Fruit fly (Drosophila melanogaster): ENCODE measurements around the gene CG8043.

CG8043 gene

DNA sequence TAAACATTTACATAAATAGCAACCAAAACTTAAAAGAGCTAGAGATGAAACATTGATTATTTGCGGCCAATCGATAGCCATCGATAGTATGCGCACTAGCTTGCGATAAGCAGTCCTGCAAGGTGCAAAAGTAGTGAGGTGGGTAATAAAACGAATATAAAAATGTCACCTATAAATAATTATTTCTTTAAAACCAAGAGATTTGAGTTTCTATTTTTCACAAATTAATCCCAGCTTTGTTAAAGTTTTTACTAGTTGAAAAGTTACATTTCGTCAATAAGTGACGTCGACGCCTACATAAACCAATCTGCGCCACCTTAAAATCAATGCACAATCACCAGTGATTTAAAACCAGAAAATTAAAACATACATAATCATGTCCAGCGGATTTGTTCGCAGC is 26.0 kb upstream of the CG8043 start, which contains the start of the genes Mkk4 and SLIRP2 (continued):
- peak; percentile 98 for TF ChIP-seq CG2889 (GFP tag; IDR thresholded peaks at IDR 0.05)
- TF ChIP-seq slou (GFP tag; optimal IDR thresholded peaks at IDR 0.05), result peak; percentile 98
- TF ChIP-seq zfh2 (GFP tag; optimal IDR thresholded peaks at IDR 0.05), result peak; percentile 99
- TF ChIP-seq br (optimal IDR thresholded peaks at IDR 0.05), result no peak
- peak; percentile 98 for TF ChIP-seq pb (GFP tag; optimal IDR thresholded peaks at IDR 0.05)
- TF ChIP-seq Oli (tag; optimal IDR thresholded peaks at IDR 0.05), result peak; percentile 99
- TF ChIP-seq CG8924 (tag; optimal IDR thresholded peaks at IDR 0.05), result peak; percentile 99
- TF ChIP-seq ttk (GFP tag; IDR thresholded peaks at IDR 0.05), result peak; percentile 99
- TF ChIP-seq Dek (tag; optimal IDR thresholded peaks at IDR 0.05), result peak; percentile 99
- TF ChIP-seq Ets97D (GFP tag; optimal IDR thresholded peaks at IDR 0.05), result peak; percentile 95
- TF ChIP-seq Vsx1 (GFP tag; optimal IDR thresholded peaks at IDR 0.05), result peak; percentile 95
- peak; percentile 89 for TF ChIP-seq CG3995 (GFP tag; optimal IDR thresholded peaks at IDR 0.05)
- TF ChIP-seq luna (GFP tag; optimal IDR thresholded peaks at IDR 0.05), result peak; percentile 92
- peak; percentile 98 for TF ChIP-seq sug (tag; optimal IDR thresholded peaks at IDR 0.05)
- peak; percentile 99 for TF ChIP-seq E2f1 (GFP tag; IDR thresholded peaks at IDR 0.05)
- peak; percentile 78 for TF ChIP-seq Dip2 (GFP tag; IDR thresholded peaks at IDR 0.05)
- TF ChIP-seq CG1832 (GFP tag; optimal IDR thresholded peaks at IDR 0.05), result no peak
- peak; percentile 99 for TF ChIP-seq Hr51 (GFP tag; optimal IDR thresholded peaks at IDR 0.05)
- TF ChIP-seq CG9215 (GFP tag; IDR thresholded peaks at IDR 0.05), result peak; percentile 98
- no peak for TF ChIP-seq lov (optimal IDR thresholded peaks at IDR 0.05)
- peak; percentile 99 for TF ChIP-seq lov (GFP tag; IDR thresholded peaks at IDR 0.05)
- TF ChIP-seq BtbVII (GFP tag; optimal IDR thresholded peaks at IDR 0.05), result peak; percentile 98
- peak; percentile 99 for TF ChIP-seq CG14050 (GFP tag; IDR thresholded peaks at IDR 0.05)
- TF ChIP-seq lilli (GFP tag; optimal IDR thresholded peaks at IDR 0.05), result peak; percentile 100
- peak; percentile 97 for TF ChIP-seq Lhr (GFP tag; optimal IDR thresholded peaks at IDR 0.05)
- TF ChIP-seq kah (GFP tag; optimal IDR thresholded peaks at IDR 0.05), result peak; percentile 94
- TF ChIP-seq bbx (GFP tag; IDR thresholded peaks at IDR 0.05; ENCODE audit: partially characterized antibody), result peak; percentile 87
- peak; percentile 98 for TF ChIP-seq twi (tag; optimal IDR thresholded peaks at IDR 0.05)
- TF ChIP-seq CG11093 (GFP tag; IDR thresholded peaks at IDR 0.05), result peak; percentile 98
- peak; percentile 97 for TF ChIP-seq CG8290 (GFP tag; optimal IDR thresholded peaks at IDR 0.05)
- TF ChIP-seq CG8290 (tag; optimal IDR thresholded peaks at IDR 0.05), result peak; percentile 91 to 96
- TF ChIP-seq Gsc (GFP tag; IDR thresholded peaks at IDR 0.05), result peak; percentile 98
- peak; percentile 99 for TF ChIP-seq CG4404 (GFP tag; IDR thresholded peaks at IDR 0.05)
- peak; percentile 99 for TF ChIP-seq C15 (GFP tag; IDR thresholded peaks at IDR 0.05)
- peak; percentile 99 for TF ChIP-seq CG7786 (GFP tag; optimal IDR thresholded peaks at IDR 0.05)
- peak; percentile 93 for TF ChIP-seq CG8281 (tag; optimal IDR thresholded peaks at IDR 0.05)
- peak; percentile 98 for TF ChIP-seq CG12236 (GFP tag; optimal IDR thresholded peaks at IDR 0.05)
- TF ChIP-seq tio (GFP tag; optimal IDR thresholded peaks at IDR 0.05), result peak; percentile 99
- peak; percentile 99 for TF ChIP-seq ranshi (GFP tag; IDR thresholded peaks at IDR 0.05)
- peak; percentile 99 for TF ChIP-seq Rfx (GFP tag; IDR thresholded peaks at IDR 0.05)
- peak; percentile 98 for TF ChIP-seq CG6175 (GFP tag; IDR thresholded peaks at IDR 0.05)
- TF ChIP-seq CG4617 (GFP tag; optimal IDR thresholded peaks at IDR 0.05; ENCODE audit: borderline replicate concordance), result peak; percentile 99
- TF ChIP-seq tgo (GFP tag; IDR thresholded peaks at IDR 0.05), result peak; percentile 99
- peak; percentile 99 for TF ChIP-seq CG12659 (GFP tag; optimal IDR thresholded peaks at IDR 0.05)
- peak; percentile 99 for TF ChIP-seq sens-2 (GFP tag; IDR thresholded peaks at IDR 0.05)
- TF ChIP-seq seq (GFP tag; IDR thresholded peaks at IDR 0.05), result peak; percentile 99
- TF ChIP-seq Hey (tag; optimal IDR thresholded peaks at IDR 0.05), result peak; percentile 92
- TF ChIP-seq sisA (GFP tag; IDR thresholded peaks at IDR 0.05), result peak; percentile 99
- TF ChIP-seq CTCF (GFP tag; optimal IDR thresholded peaks at IDR 0.05), result peak; percentile 75
- TF ChIP-seq CG7928 (GFP tag; optimal IDR thresholded peaks at IDR 0.05), result peak; percentile 98
- peak; percentile 96 for TF ChIP-seq CG7357 (GFP tag; IDR thresholded peaks at IDR 0.05)
- TF ChIP-seq mam (GFP tag; optimal IDR thresholded peaks at IDR 0.05), result peak; percentile 99
- TF ChIP-seq Sox100B (GFP tag; optimal IDR thresholded peaks at IDR 0.05), result peak; percentile 97
- TF ChIP-seq Kr (GFP tag; optimal IDR thresholded peaks at IDR 0.05), result peak; percentile 68
